Fruit fly (Drosophila melanogaster) whole organism, embryonic: ENCODE results near the gene Ucp4A.
A peak's percentile ranks its signal among the peaks of the same experiment; 100 is the strongest.

Experiments used
- Aef1 ChIP-seq: fragments of 200-800 bp; sonication (Bioruptor generic); IDR thresholded peaks from 3 replicates; pipeline ENCODE4 v1.3.6; 2022; ENCODE audit warnings: missing biosample characterization, missing genetic modification characterization
- Bgb ChIP-seq: fragments of 200-800 bp; sonication (Bioruptor generic); IDR thresholded peaks from 2 replicates; pipeline ENCODE4 v1.3.6; 2022; ENCODE audit warnings: missing biosample characterization, missing genetic modification characterization; ENCODE audit not compliant: partially characterized antibody
- CG10267 ChIP-seq: fragments of 200-800 bp; sonication (Bioruptor generic); optimal IDR thresholded peaks from 2 replicates; lab custom pipeline; 2018; ENCODE audit warnings: missing biosample characterization, mild to moderate bottlenecking, missing genetic modification characterization, moderate library complexity
- CG10321 ChIP-seq: fragments of 200-800 bp; sonication (Bioruptor generic); IDR thresholded peaks from 2 replicates; pipeline ENCODE4 v1.3.6; 2022; ENCODE audit warnings: missing biosample characterization, missing genetic modification characterization
- CG10431 ChIP-seq: fragments of 200-800 bp; sonication (Bioruptor generic); optimal IDR thresholded peaks from 3 replicates; lab custom pipeline; 2018; ENCODE audit warnings: missing biosample characterization, mild to moderate bottlenecking, missing genetic modification characterization
- CG10565 ChIP-seq: fragments of 200-800 bp; sonication (Bioruptor generic); optimal IDR thresholded peaks from 3 replicates; lab custom pipeline; 2016; ENCODE audit warnings: missing biosample characterization, mild to moderate bottlenecking, missing genetic modification characterization
- CG11560 ChIP-seq: fragments of 200-800 bp; sonication (Bioruptor generic); IDR thresholded peaks from 3 replicates; pipeline ENCODE4 v1.3.6; 2022; ENCODE audit warnings: missing biosample characterization, missing genetic modification characterization
- CG17359 ChIP-seq: fragments of 200-800 bp; sonication (Bioruptor generic); optimal IDR thresholded peaks from 3 replicates; lab custom pipeline; 2018; ENCODE audit warnings: missing biosample characterization, mild to moderate bottlenecking, missing genetic modification characterization, moderate library complexity
- CG2120 ChIP-seq: fragments of 200-800 bp; sonication (Bioruptor generic); optimal IDR thresholded peaks from 3 replicates; lab custom pipeline; 2016; ENCODE audit warnings: missing biosample characterization, missing genetic modification characterization
- CG2129 ChIP-seq: fragments of 200-800 bp; sonication (Bioruptor generic); IDR thresholded peaks from 2 replicates; pipeline ENCODE4 v1.3.6; 2022; ENCODE audit warnings: missing biosample characterization, missing genetic modification characterization; ENCODE audit not compliant: partially characterized antibody
- CG2199 ChIP-seq: fragments of 200-800 bp; sonication (Bioruptor generic); IDR thresholded peaks from 3 replicates; pipeline ENCODE4 v1.3.6; 2022; ENCODE audit warnings: missing biosample characterization, missing genetic modification characterization
- CG4424 ChIP-seq: fragments of 200-800 bp; sonication (Bioruptor generic); optimal IDR thresholded peaks from 3 replicates; lab custom pipeline; 2016; ENCODE audit warnings: missing biosample characterization, missing genetic modification characterization
- CG4730 ChIP-seq: fragments of 200-800 bp; sonication (Bioruptor generic); IDR thresholded peaks from 2 replicates; pipeline ENCODE4 v1.3.6; 2022; ENCODE audit warnings: missing biosample characterization, missing genetic modification characterization
- CG6175 ChIP-seq: fragments of 200-800 bp; sonication (Bioruptor generic); IDR thresholded peaks from 3 replicates; pipeline ENCODE4 v1.3.6; 2022; ENCODE audit warnings: missing biosample characterization, missing genetic modification characterization
- CG6254 ChIP-seq: fragments of 200-800 bp; sonication (Bioruptor generic); optimal IDR thresholded peaks from 3 replicates; lab custom pipeline; 2017; ENCODE audit warnings: mild to moderate bottlenecking, missing biosample characterization, missing genetic modification reagents, missing genetic modification characterization
- CG6689 ChIP-seq: fragments of 200-800 bp; sonication (Bioruptor generic); IDR thresholded peaks from 2 replicates; pipeline ENCODE4 v1.3.6; 2022; ENCODE audit warnings: missing biosample characterization, missing genetic modification characterization
- CG6791 ChIP-seq: fragments of 200-800 bp; sonication (Bioruptor generic); IDR thresholded peaks from 3 replicates; pipeline ENCODE4 v1.3.6; 2022; ENCODE audit warnings: missing biosample characterization, missing genetic modification characterization; ENCODE audit not compliant: partially characterized antibody
- CG8765 ChIP-seq: fragments of 200-800 bp; sonication (Bioruptor generic); IDR thresholded peaks from 2 replicates; pipeline ENCODE4 v1.3.6; 2022; ENCODE audit warnings: missing biosample characterization, missing genetic modification characterization
- CG9215 ChIP-seq: fragments of 200-800 bp; sonication (Bioruptor generic); IDR thresholded peaks from 2 replicates; pipeline ENCODE4 v1.3.6; 2022; ENCODE audit warnings: missing biosample characterization, missing genetic modification characterization
- CG9932 ChIP-seq: fragments of 200-800 bp; sonication (Bioruptor generic); IDR thresholded peaks from 2 replicates; pipeline ENCODE4 v1.3.6; 2022; ENCODE audit warnings: missing biosample characterization, missing genetic modification characterization
- CHES-1-like ChIP-seq: fragments of 200-800 bp; sonication (Bioruptor generic); optimal IDR thresholded peaks from 2 replicates; lab custom pipeline; 2016; ENCODE audit warnings: missing biosample characterization, missing genetic modification characterization
- Dbx ChIP-seq: fragments of 200-800 bp; sonication (Bioruptor generic); IDR thresholded peaks from 3 replicates; pipeline ENCODE4 v1.3.6; 2022; ENCODE audit warnings: missing biosample characterization, missing genetic modification characterization
- Dll ChIP-seq: fragments of 200-800 bp; sonication (Bioruptor generic); IDR thresholded peaks from 4 replicates; pipeline ENCODE4 v1.3.6; 2022; ENCODE audit warnings: missing biosample characterization, missing genetic modification characterization; ENCODE audit not compliant: partially characterized antibody
- Ets65A ChIP-seq: fragments of 200-800 bp; sonication (Bioruptor generic); peaks from one replicate; lab custom pipeline; 2016; ENCODE audit warnings: missing biosample characterization, missing genetic modification characterization
- Lim3 ChIP-seq: fragments of 200-800 bp; sonication (Bioruptor generic); IDR thresholded peaks from 2 replicates; pipeline ENCODE4 v1.3.6; 2022; ENCODE audit warnings: missing biosample characterization, missing genetic modification characterization
- MTF-1 ChIP-seq: fragments of 200-800 bp; sonication (Bioruptor generic); optimal IDR thresholded peaks from 2 replicates; lab custom pipeline; 2018; ENCODE audit warnings: missing biosample characterization, mild to moderate bottlenecking, missing genetic modification characterization, borderline replicate concordance
- Mes4 ChIP-seq: fragments of 200-800 bp; sonication (Bioruptor generic); optimal IDR thresholded peaks from 2 replicates; lab custom pipeline; 2016; ENCODE audit warnings: missing biosample characterization, missing genetic modification characterization
- NK7.1 ChIP-seq: fragments of 200-800 bp; sonication (Bioruptor generic); optimal IDR thresholded peaks from 3 replicates; lab custom pipeline; 2016; ENCODE audit warnings: missing biosample characterization, missing genetic modification characterization
- Poxn ChIP-seq: fragments of 200-800 bp; sonication (Bioruptor generic); IDR thresholded peaks from 2 replicates; pipeline ENCODE4 v1.3.6; 2022; ENCODE audit warnings: missing biosample characterization, missing genetic modification characterization
- Spps ChIP-seq: fragments of 200-800 bp; sonication (Bioruptor generic); optimal IDR thresholded peaks from 2 replicates; lab custom pipeline; 2018; ENCODE audit warnings: missing biosample characterization, mild to moderate bottlenecking, missing genetic modification characterization
- Xrp1 ChIP-seq: fragments of 200-800 bp; sonication (Bioruptor generic); IDR thresholded peaks from 2 replicates; pipeline ENCODE4 v1.3.6; 2022; ENCODE audit warnings: missing biosample characterization, missing genetic modification characterization
- amos ChIP-seq: fragments of 200-800 bp; sonication (Bioruptor generic); IDR thresholded peaks from 2 replicates; pipeline ENCODE4 v1.3.6; 2022; ENCODE audit warnings: missing biosample characterization, missing genetic modification characterization; ENCODE audit not compliant: partially characterized antibody
- caup ChIP-seq: fragments of 200-800 bp; sonication (Bioruptor generic); optimal IDR thresholded peaks from 3 replicates; lab custom pipeline; 2017; ENCODE audit warnings: missing biosample characterization, mild to moderate bottlenecking, missing genetic modification characterization, moderate library complexity; ENCODE audit not compliant: severe bottlenecking
- crol ChIP-seq: fragments of 200-800 bp; sonication (Bioruptor generic); IDR thresholded peaks from 2 replicates; pipeline ENCODE4 v1.3.6; 2022; ENCODE audit warnings: missing biosample characterization, missing genetic modification characterization
- dpn ChIP-seq, 2 experiments: fragments of 200-800 bp; sonication (Bioruptor generic); optimal IDR thresholded peaks; 3 replicates each; lab custom pipeline; 2016; ENCODE audit warnings: missing biosample characterization in 2 of 2, missing genetic modification characterization in 2 of 2
- dysf ChIP-seq: fragments of 200-800 bp; sonication (Bioruptor generic); IDR thresholded peaks from 3 replicates; pipeline ENCODE4 v1.3.6; 2022; ENCODE audit warnings: missing biosample characterization, missing genetic modification characterization
- ewg ChIP-seq: fragments of 200-800 bp; sonication (Bioruptor generic); optimal IDR thresholded peaks from 3 replicates; lab custom pipeline; 2017; ENCODE audit warnings: mild to moderate bottlenecking, missing biosample characterization, missing genetic modification reagents, missing genetic modification characterization
- fd64A ChIP-seq: fragments of 200-800 bp; sonication (Bioruptor generic); optimal IDR thresholded peaks from 3 replicates; lab custom pipeline; 2018; ENCODE audit warnings: missing biosample characterization, mild to moderate bottlenecking, missing genetic modification characterization
- gfzf ChIP-seq: fragments of 200-800 bp; sonication (Bioruptor generic); optimal IDR thresholded peaks from 2 replicates; lab custom pipeline; 2016; ENCODE audit warnings: missing biosample characterization, mild to moderate bottlenecking, missing genetic modification characterization, moderate library complexity
- grau ChIP-seq: fragments of 200-800 bp; optimal IDR thresholded peaks from 3 replicates; lab custom pipeline; 2019; ENCODE audit warnings: missing biosample characterization, mild to moderate bottlenecking, missing genetic modification characterization, moderate library complexity
- jumu ChIP-seq: fragments of 200-800 bp; sonication (Bioruptor generic); optimal IDR thresholded peaks from 3 replicates; lab custom pipeline; 2016; ENCODE audit warnings: missing biosample characterization, missing genetic modification characterization
- luna ChIP-seq: fragments of 200-800 bp; sonication (Bioruptor generic); optimal IDR thresholded peaks from 2 replicates; lab custom pipeline; 2016; ENCODE audit warnings: missing biosample characterization, missing genetic modification characterization
- run ChIP-seq: fragments of 200-800 bp; sonication (Bioruptor generic); optimal IDR thresholded peaks from 3 replicates; lab custom pipeline; 2018; ENCODE audit warnings: missing biosample characterization, mild to moderate bottlenecking, missing genetic modification characterization
- salm ChIP-seq: fragments of 200-800 bp; sonication (Bioruptor generic); optimal IDR thresholded peaks from 2 replicates; lab custom pipeline; 2018; ENCODE audit warnings: missing biosample characterization, mild to moderate bottlenecking, missing genetic modification characterization
- scrt ChIP-seq: fragments of 200-800 bp; sonication (Bioruptor generic); optimal IDR thresholded peaks from 2 replicates; lab custom pipeline; 2018; ENCODE audit warnings: missing biosample characterization, mild to moderate bottlenecking, missing genetic modification characterization, moderate library complexity
- shn ChIP-seq: fragments of 200-800 bp; sonication (Bioruptor generic); optimal IDR thresholded peaks from 3 replicates; lab custom pipeline; 2016; ENCODE audit warnings: missing biosample characterization, missing genetic modification characterization
- sima ChIP-seq: fragments of 200-800 bp; sonication (Bioruptor generic); optimal IDR thresholded peaks from 2 replicates; lab custom pipeline; 2016; ENCODE audit warnings: missing biosample characterization, missing genetic modification characterization
- sisA ChIP-seq: fragments of 200-800 bp; sonication (Bioruptor generic); IDR thresholded peaks from 2 replicates; pipeline ENCODE4 v1.3.6; 2022; ENCODE audit warnings: missing biosample characterization, missing genetic modification characterization
- slou ChIP-seq: fragments of 200-800 bp; sonication (Bioruptor generic); optimal IDR thresholded peaks from 3 replicates; lab custom pipeline; 2016; ENCODE audit warnings: missing biosample characterization, missing genetic modification characterization
- tna ChIP-seq: fragments of 200-800 bp; sonication (Bioruptor generic); IDR thresholded peaks from 2 replicates; pipeline ENCODE4 v1.3.6; 2022; ENCODE audit warnings: missing biosample characterization, missing genetic modification characterization; ENCODE audit not compliant: partially characterized antibody
- vnd ChIP-seq: fragments of 200-800 bp; sonication (Bioruptor generic); IDR thresholded peaks from 3 replicates; pipeline ENCODE4 v1.3.6; 2022; ENCODE audit warnings: missing biosample characterization, missing genetic modification characterization; ENCODE audit not compliant: partially characterized antibody

Ucp4A gene

dm6 chrX:17887208-17887627 lies 42.5 kb downstream of the Ucp4A start, which contains the start of gene mnb (continued):
- TF ChIP-seq sisA (GFP tag; lab: Robert Waterston, UW): no peak
- no peak for TF ChIP-seq Lim3 (GFP tag; lab: Robert Waterston, UW)
- TF ChIP-seq CG17359 (tag; lab: Kevin White, UChicago): no peak
- TF ChIP-seq Mes4 (GFP tag; lab: Kevin White, UChicago): peak; percentile 24
- peak; percentile 97 for TF ChIP-seq Bgb (GFP tag; lab: Robert Waterston, UW)
- TF ChIP-seq crol (GFP tag; lab: Robert Waterston, UW): no peak
- TF ChIP-seq run: no peak
- TF ChIP-seq salm (tag; lab: Kevin White, UChicago): no peak
- TF ChIP-seq gfzf: peak; percentile 55
- no peak for TF ChIP-seq caup (GFP tag; lab: Kevin White, UChicago)
- TF ChIP-seq CG9932 (GFP tag; lab: Robert Waterston, UW): peak; percentile 72
- TF ChIP-seq Dll: peak; percentile 99
- peak; percentile 11 for TF ChIP-seq slou (GFP tag; lab: Kevin White, UChicago)
- TF ChIP-seq jumu (GFP tag; lab: Kevin White, UChicago): no peak
- TF ChIP-seq Spps (tag; lab: Kevin White, UChicago): no peak
- peak; percentile 16 for TF ChIP-seq ewg
- TF ChIP-seq sima (GFP tag; lab: Kevin White, UChicago): no peak
- TF ChIP-seq CG8765: no peak
- TF ChIP-seq Ets65A (GFP tag; lab: Kevin White, UChicago): peak; percentile 94
- TF ChIP-seq fd64A (GFP tag; lab: Kevin White, UChicago): no peak
- no peak for TF ChIP-seq CHES-1-like (GFP tag; lab: Kevin White, UChicago)
- peak; percentile 38; the same call in 1 of the 2 replicates for TF ChIP-seq CG9215 (GFP tag; lab: Robert Waterston, UW)
- no peak for TF ChIP-seq CG10565
- peak; percentile 98 for TF ChIP-seq CG6791 (GFP tag; lab: Robert Waterston, UW)
- TF ChIP-seq CG2199: no peak
- TF ChIP-seq MTF-1: no peak
- TF ChIP-seq grau: peak; percentile 6
- TF ChIP-seq scrt (GFP tag; lab: Kevin White, UChicago): no peak
- no peak for TF ChIP-seq CG10431 (GFP tag; lab: Kevin White, UChicago)
- TF ChIP-seq CG6254 (GFP tag; lab: Kevin White, UChicago): no peak
- TF ChIP-seq Dbx (GFP tag; lab: Robert Waterston, UW): no peak
- peak; percentile 17 for TF ChIP-seq luna (GFP tag; lab: Kevin White, UChicago)
- TF ChIP-seq CG6175 (GFP tag; lab: Robert Waterston, UW): no peak
- peak; percentile 100 for TF ChIP-seq vnd (GFP tag; lab: Robert Waterston, UW)
- TF ChIP-seq tna (GFP tag; lab: Robert Waterston, UW): peak; percentile 98
- no peak for TF ChIP-seq shn (GFP tag; lab: Kevin White, UChicago)
- TF ChIP-seq Poxn (GFP tag; lab: Robert Waterston, UW): no peak
- TF ChIP-seq CG11560 (tag; lab: Robert Waterston, UW): peak; percentile 96
- TF ChIP-seq CG4424 (GFP tag; lab: Kevin White, UChicago): no peak
- TF ChIP-seq CG10321 (GFP tag; lab: Robert Waterston, UW): no peak
- peak; percentile 98 for TF ChIP-seq amos
- peak; percentile 99 for TF ChIP-seq CG2129 (GFP tag; lab: Robert Waterston, UW)
- TF ChIP-seq CG4730 (GFP tag; lab: Robert Waterston, UW): no peak
- TF ChIP-seq Xrp1 (GFP tag; lab: Robert Waterston, UW): no peak
- TF ChIP-seq CG10267 (tag; lab: Kevin White, UChicago): peak; percentile 46
- TF ChIP-seq dysf: no peak
- no peak for TF ChIP-seq CG6689
- no peak for TF ChIP-seq Aef1 (GFP tag; lab: Robert Waterston, UW)
- peak in 1 of 2 experiments; percentile 16 for TF ChIP-seq dpn (GFP tag; optimal IDR thresholded peaks at IDR 0.05; lab: Kevin White, UChicago)
- no peak for TF ChIP-seq NK7.1 (GFP tag; lab: Kevin White, UChicago)
- peak; percentile 42 for TF ChIP-seq CG2120 (GFP tag; lab: Kevin White, UChicago)
